Worm (Caenorhabditis elegans) whole organism, late embryonic: ENCODE measurements around the gene iars-1.

Source experiments
- C08G9.2 ChIP-seq: sonication (generic microtip); optimal IDR thresholded peaks from 2 replicates; lab custom pipeline; 2016; ENCODE audit warnings: mild to moderate bottlenecking, missing genetic modification characterization, moderate library complexity, missing compliant biosample characterization
- C38D4.7 ChIP-seq: fragments of 200-800 bp; sonication (Bioruptor generic); optimal IDR thresholded peaks from 2 replicates; lab custom pipeline; 2018; ENCODE audit warnings: mild to moderate bottlenecking, missing genetic modification characterization, moderate library complexity, missing compliant biosample characterization
- F13H6.1 ChIP-seq: sonication (generic microtip); optimal IDR thresholded peaks from 2 replicates; lab custom pipeline; 2016; ENCODE audit warnings: missing genetic modification characterization, missing compliant biosample characterization
- K02D7.2 ChIP-seq: sonication (generic microtip); optimal IDR thresholded peaks from 2 replicates; lab custom pipeline; 2017; ENCODE audit warnings: mild to moderate bottlenecking, missing genetic modification characterization, missing compliant biosample characterization
- K09A11.1 ChIP-seq: sonication (generic microtip); optimal IDR thresholded peaks from 2 replicates; lab custom pipeline; 2017; ENCODE audit warnings: antibody characterized with exemption, mild to moderate bottlenecking, missing genetic modification characterization, missing compliant biosample characterization; ENCODE audit not compliant: insufficient read depth
- Y22D7AL.16 ChIP-seq: sonication (generic microtip); optimal IDR thresholded peaks from 2 replicates; lab custom pipeline; 2016; ENCODE audit warnings: missing genetic modification characterization, missing compliant biosample characterization
- ahr-1 ChIP-seq: sonication (generic microtip); optimal IDR thresholded peaks from 2 replicates; lab custom pipeline; 2016; ENCODE audit warnings: missing genetic modification characterization, missing compliant biosample characterization
- ceh-14 ChIP-seq: sonication (generic microtip); optimal IDR thresholded peaks from 2 replicates; lab custom pipeline; 2016; ENCODE audit warnings: missing genotype, missing genetic modification characterization, missing compliant biosample characterization
- ceh-18 ChIP-seq: sonication (generic microtip); optimal IDR thresholded peaks from 2 replicates; lab custom pipeline; 2016; ENCODE audit warnings: missing genetic modification characterization, missing compliant biosample characterization
- ceh-19 ChIP-seq: fragments of 200-800 bp; sonication (Bioruptor generic); optimal IDR thresholded peaks from 2 replicates; lab custom pipeline; 2018; ENCODE audit warnings: mild to moderate bottlenecking, missing genetic modification characterization, missing compliant biosample characterization
- ceh-22 ChIP-seq: sonication (generic microtip); optimal IDR thresholded peaks from 2 replicates; lab custom pipeline; 2017; ENCODE audit warnings: missing biosample characterization, missing genetic modification characterization
- ceh-31 ChIP-seq: sonication (generic microtip); optimal IDR thresholded peaks from 2 replicates; lab custom pipeline; 2016; ENCODE audit warnings: missing genetic modification characterization, missing compliant biosample characterization
- ceh-45 ChIP-seq: fragments of 200-800 bp; sonication (Bioruptor generic); IDR thresholded peaks from 2 replicates; pipeline ENCODE4 v1.3.6; 2022; ENCODE audit warnings: missing genetic modification reagents, missing genetic modification characterization, missing compliant biosample characterization
- ceh-48 ChIP-seq: sonication (generic microtip); optimal IDR thresholded peaks from 2 replicates; lab custom pipeline; 2016; ENCODE audit warnings: missing genetic modification characterization, inconsistent platforms, missing compliant biosample characterization
- ceh-6 ChIP-seq: fragments of 200-800 bp; sonication (Bioruptor generic); optimal IDR thresholded peaks from 2 replicates; lab custom pipeline; 2018; ENCODE audit warnings: mild to moderate bottlenecking, missing genetic modification characterization, missing compliant biosample characterization
- dmd-4 ChIP-seq: sonication (generic microtip); optimal IDR thresholded peaks from 2 replicates; lab custom pipeline; 2016; ENCODE audit warnings: borderline replicate concordance, missing genetic modification characterization, missing compliant biosample characterization
- dve-1 ChIP-seq: sonication (generic microtip); optimal IDR thresholded peaks from 2 replicates; lab custom pipeline; 2017; ENCODE audit warnings: antibody characterized with exemption, mild to moderate bottlenecking, missing genetic modification characterization, missing compliant biosample characterization
- ets-4 ChIP-seq: sonication (generic microtip); optimal IDR thresholded peaks from 2 replicates; lab custom pipeline; 2016; ENCODE audit warnings: missing genetic modification characterization, missing compliant biosample characterization
- eyg-1 ChIP-seq: sonication (generic microtip); optimal IDR thresholded peaks from 2 replicates; lab custom pipeline; 2016; ENCODE audit warnings: missing genotype, missing genetic modification characterization, missing compliant biosample characterization
- fax-1 ChIP-seq: sonication (generic microtip); optimal IDR thresholded peaks from 2 replicates; lab custom pipeline; 2016; ENCODE audit warnings: missing genotype, missing genetic modification characterization, missing compliant biosample characterization
- fkh-10 ChIP-seq: fragments of 150-350 bp; optimal IDR thresholded peaks from 2 replicates; lab custom pipeline; 2014; ENCODE audit warnings: missing biosample characterization, missing genetic modification reagents, missing genetic modification characterization
- hlh-8 ChIP-seq: sonication (generic microtip); optimal IDR thresholded peaks from 2 replicates; lab custom pipeline; 2016; ENCODE audit warnings: missing genotype, missing genetic modification characterization, missing compliant biosample characterization
- lim-6 ChIP-seq: sonication (generic microtip); optimal IDR thresholded peaks from 2 replicates; lab custom pipeline; 2016; ENCODE audit warnings: missing genetic modification characterization, missing compliant biosample characterization
- nfya-1 ChIP-seq: sonication (generic microtip); optimal IDR thresholded peaks from 2 replicates; lab custom pipeline; 2017; ENCODE audit warnings: missing genetic modification characterization, mild to moderate bottlenecking, missing compliant biosample characterization, antibody characterized with exemption, moderate library complexity
- nhr-232 ChIP-seq: sonication (generic microtip); optimal IDR thresholded peaks from 2 replicates; lab custom pipeline; 2016; ENCODE audit warnings: missing genetic modification characterization, missing compliant biosample characterization
- pqm-1 ChIP-seq: sonication (generic microtip); optimal IDR thresholded peaks from 2 replicates; lab custom pipeline; 2016; ENCODE audit warnings: missing genetic modification characterization, missing compliant biosample characterization
- pros-1 ChIP-seq: fragments of 150-350 bp; optimal IDR thresholded peaks from 2 replicates; lab custom pipeline; 2014; ENCODE audit warnings: missing biosample characterization, missing genetic modification reagents, missing genetic modification characterization
- ref-2 ChIP-seq: sonication (generic microtip); optimal IDR thresholded peaks from 2 replicates; lab custom pipeline; 2016; ENCODE audit warnings: missing genetic modification characterization, missing compliant biosample characterization
- rnt-1 ChIP-seq: sonication (generic microtip); optimal IDR thresholded peaks from 2 replicates; lab custom pipeline; 2016; ENCODE audit warnings: missing genetic modification characterization, missing compliant biosample characterization
- sox-2 ChIP-seq: fragments of 200-800 bp; sonication (Bioruptor generic); IDR thresholded peaks from 2 replicates; pipeline ENCODE4 v1.3.6; 2022; ENCODE audit warnings: missing genetic modification reagents, missing genetic modification characterization, missing compliant biosample characterization
- tbx-2 ChIP-seq: sonication (generic microtip); optimal IDR thresholded peaks from 2 replicates; lab custom pipeline; 2016; ENCODE audit warnings: missing genetic modification characterization, missing compliant biosample characterization
- unc-42 ChIP-seq: sonication (generic microtip); optimal IDR thresholded peaks from 2 replicates; lab custom pipeline; 2016; ENCODE audit warnings: missing genotype, missing genetic modification characterization, missing compliant biosample characterization
- unc-55 ChIP-seq: sonication (generic microtip); optimal IDR thresholded peaks from 2 replicates; lab custom pipeline; 2017; ENCODE audit warnings: missing biosample characterization, missing genetic modification reagents, missing genetic modification characterization
- unc-86 ChIP-seq: sonication (generic microtip); optimal IDR thresholded peaks from 2 replicates; lab custom pipeline; 2016; ENCODE audit warnings: missing genetic modification characterization, missing compliant biosample characterization
- ztf-16 ChIP-seq: sonication (generic microtip); optimal IDR thresholded peaks from 2 replicates; lab custom pipeline; 2017; ENCODE audit warnings: missing genetic modification characterization, missing compliant biosample characterization

The iars-1 gene

ce11 chrIV:10344621-10345020 lies 23.8 kb upstream of the iars-1 start (continued):
- TF ChIP-seq hlh-8 (tag; lab: Kevin White, UChicago) (no peak), rnt-1 (peak; percentile 23), nhr-232 (tag; lab: Kevin White, UChicago) (no peak), C08G9.2 (no peak), unc-86 (tag; lab: Kevin White, UChicago) (no peak), K02D7.2 (tag; lab: Kevin White, UChicago) (no peak), unc-55 (peak; percentile 40), ceh-31 (tag; lab: Kevin White, UChicago) (peak; percentile 75), tbx-2 (peak; percentile 58), ceh-22 (no peak), fax-1 (peak; percentile 51), ceh-18 (peak; percentile 69), ref-2 (no peak), sox-2 (GFP tag; lab: Robert Waterston, UW) (no peak), unc-42 (peak; percentile 40), dmd-4 (no peak)

- no peak for TF ChIP-seq ceh-19 (GFP tag; lab: Kevin White, UChicago)
- no peak for TF ChIP-seq pros-1
- no peak for TF ChIP-seq lim-6 (tag; lab: Kevin White, UChicago)
- TF ChIP-seq Y22D7AL.16 (tag; lab: Kevin White, UChicago), result no peak
- TF ChIP-seq ahr-1 (tag; lab: Kevin White, UChicago), result no peak
- TF ChIP-seq eyg-1 (tag; lab: Kevin White, UChicago), result no peak
- no peak for TF ChIP-seq K09A11.1 (tag; lab: Kevin White, UChicago)
- TF ChIP-seq ceh-6 (GFP tag; lab: Kevin White, UChicago), result no peak
- TF ChIP-seq unc-42, result no peak
- TF ChIP-seq ceh-45 (GFP tag; lab: Robert Waterston, UW), result no peak
- TF ChIP-seq unc-55, result no peak
- no peak for TF ChIP-seq ceh-48
- TF ChIP-seq ztf-16 (tag; lab: Kevin White, UChicago), result no peak
Measured at ce11 chrIV:10345486-10345885, 22.9 kb upstream of the iars-1 start.

ce11 chrIV:10345990-10346389 lies 22.4 kb upstream of the iars-1 start:
- TF ChIP-seq ceh-18 (peak; percentile 66), pros-1 (peak; percentile 9), nfya-1 (tag; lab: Kevin White, UChicago) (peak; percentile 56), ceh-19 (GFP tag; lab: Kevin White, UChicago) (no peak), unc-55 (peak; percentile 53), tbx-2 (peak; percentile 56), ets-4 (tag; lab: Kevin White, UChicago) (no peak), ceh-31 (tag; lab: Kevin White, UChicago) (peak; percentile 30), ceh-45 (GFP tag; lab: Robert Waterston, UW) (no peak), dve-1 (tag; lab: Kevin White, UChicago) (peak; percentile 0), pqm-1 (tag; lab: Kevin White, UChicago) (no peak), nhr-232 (tag; lab: Kevin White, UChicago) (peak; percentile 8)

DNA sequence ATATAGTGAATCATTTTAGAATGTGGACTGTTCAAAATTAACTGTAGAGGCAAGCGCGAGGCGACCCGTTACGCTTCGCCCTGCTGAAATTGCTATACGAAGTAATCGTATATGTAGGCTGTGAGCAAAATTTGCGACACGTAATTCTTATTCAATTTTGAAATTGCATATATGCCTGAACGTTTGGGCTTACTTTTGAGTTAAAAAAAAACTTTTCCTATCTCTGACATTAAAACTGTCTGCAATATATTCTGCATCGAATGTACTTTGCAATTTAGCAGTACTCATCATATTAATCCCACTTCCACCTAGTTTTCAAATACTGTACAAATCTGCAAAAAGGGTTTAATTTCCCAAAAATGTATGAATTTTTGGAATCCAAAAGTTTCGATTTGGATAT lies 21.5 kb upstream of the iars-1 start:
- TF ChIP-seq tbx-2 (no peak), F13H6.1 (tag; lab: Kevin White, UChicago) (no peak), fkh-10 (GFP tag; lab: Kevin White, UChicago) (no peak), nhr-232 (tag; lab: Kevin White, UChicago) (no peak), unc-55 (no peak)

DNA sequence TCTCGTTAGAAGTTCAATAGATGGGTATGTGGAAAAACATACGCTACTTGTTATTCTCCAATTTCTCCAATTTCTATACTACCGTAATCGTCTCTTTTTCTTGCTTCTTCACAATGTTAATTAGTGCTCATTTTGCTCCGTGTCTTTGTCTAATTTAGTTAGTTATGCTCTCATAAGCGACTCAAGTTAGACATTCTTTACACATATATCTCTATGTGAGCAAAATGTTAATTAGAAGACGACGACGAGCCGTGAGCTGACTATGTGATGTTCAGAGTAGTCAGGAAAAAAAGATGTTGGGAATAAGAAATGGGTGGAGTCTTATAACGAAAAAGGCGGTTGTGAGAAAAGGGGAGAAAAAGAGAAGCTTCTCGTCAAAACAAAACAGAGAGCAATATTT lies 20.9 kb upstream of the iars-1 start:
- TF ChIP-seq unc-42, result peak; percentile 40
- peak; percentile 51 for TF ChIP-seq ceh-14 (tag; lab: Kevin White, UChicago)
- no peak for TF ChIP-seq C38D4.7 (GFP tag; lab: Kevin White, UChicago)
